Fruit fly (Drosophila melanogaster): ENCODE results near the gene CG31775.
"Not testable (repeated sequence)": the region's sequence is repeated elsewhere in the genome, so short reads cannot be mapped to it uniquely, and the experiment has no call there.

The CG31775 gene

dm6 chr2L:14746068-14746467 is 8.5 kb upstream of the CG31775 start:
- no peak for TF ChIP-seq CG8159 (tag; optimal IDR thresholded peaks at IDR 0.05)
- TF ChIP-seq Snoo (tag; optimal IDR thresholded peaks at IDR 0.05): no peak
- TF ChIP-seq fd96Ca (GFP tag; IDR thresholded peaks at IDR 0.05): no peak
- TF ChIP-seq CG14655 (GFP tag; optimal IDR thresholded peaks at IDR 0.05): no peak
- no peak for TF ChIP-seq CG15710 (tag; optimal IDR thresholded peaks at IDR 0.05)
- TF ChIP-seq CG9948 (tag; optimal IDR thresholded peaks at IDR 0.05): no peak
- TF ChIP-seq CG4496 (GFP tag; IDR thresholded peaks at IDR 0.05): no peak
- TF ChIP-seq CG32121 (GFP tag; IDR thresholded peaks at IDR 0.05): no peak
- TF ChIP-seq CG10348 (GFP tag; IDR thresholded peaks at IDR 0.05): no peak
- no peak for TF ChIP-seq CG17806 (tag; optimal IDR thresholded peaks at IDR 0.05)
- TF ChIP-seq Pif1A (GFP tag; optimal IDR thresholded peaks at IDR 0.05): no peak
- TF ChIP-seq EcR (GFP tag; optimal IDR thresholded peaks at IDR 0.05): no peak

- TF ChIP-seq fd96Ca (GFP tag; IDR thresholded peaks at IDR 0.05): no peak
- no peak for TF ChIP-seq CG8301 (tag; optimal IDR thresholded peaks at IDR 0.05)
- no peak for TF ChIP-seq Pif1A (GFP tag; optimal IDR thresholded peaks at IDR 0.05)
- TF ChIP-seq CG4496 (GFP tag; IDR thresholded peaks at IDR 0.05): no peak
These were observed 7.5 kb upstream of the CG31775 start, which contains the start of gene CG42587 for dm6 chr2L:14745068-14745467. CG42587 (minus strand) TSS chr2L:14745210.

- TF ChIP-seq CG15710 (tag; optimal IDR thresholded peaks at IDR 0.05) (no peak), Ets98B (GFP tag; IDR thresholded peaks at IDR 0.05) (no peak), D1 (tag; optimal IDR thresholded peaks at IDR 0.05) (no peak), rn (GFP tag; IDR thresholded peaks at IDR 0.05) (no peak), EcR (GFP tag; optimal IDR thresholded peaks at IDR 0.05) (no peak), CG32121 (GFP tag; IDR thresholded peaks at IDR 0.05) (no peak), Snoo (tag; optimal IDR thresholded peaks at IDR 0.05) (no peak), CG8159 (tag; optimal IDR thresholded peaks at IDR 0.05) (no peak), CG8301 (tag; optimal IDR thresholded peaks at IDR 0.05) (no peak), Pif1B (GFP tag; optimal IDR thresholded peaks at IDR 0.05) (no peak), CG17806 (tag; optimal IDR thresholded peaks at IDR 0.05) (no peak), gl (tag; optimal IDR thresholded peaks at IDR 0.05) (no peak), CG14655 (GFP tag; optimal IDR thresholded peaks at IDR 0.05) (no peak), Pif1A (GFP tag; optimal IDR thresholded peaks at IDR 0.05) (no peak), CG34367 (tag; optimal IDR thresholded peaks at IDR 0.05) (no peak), CG9948 (tag; optimal IDR thresholded peaks at IDR 0.05) (no peak), CG13204 (GFP tag; optimal IDR thresholded peaks at IDR 0.05) (no peak), CG4496 (GFP tag; IDR thresholded peaks at IDR 0.05) (no peak), CG12605 (GFP tag; IDR thresholded peaks at IDR 0.05) (no peak), CG10348 (GFP tag; IDR thresholded peaks at IDR 0.05) (no peak)
These were observed 6.6 kb upstream of the CG31775 start, which contains the start of gene CG42681 for dm6 chr2L:14744121-14744520. CG42681 (plus strand) TSS chr2L:14744421.

dm6 chr2L:14743337-14743736 is 5.8 kb upstream of the CG31775 start:
- TF ChIP-seq rn (GFP tag; IDR thresholded peaks at IDR 0.05) (no peak), Pif1A (GFP tag; optimal IDR thresholded peaks at IDR 0.05) (no peak), CG10348 (GFP tag; IDR thresholded peaks at IDR 0.05) (no peak), Ets98B (GFP tag; IDR thresholded peaks at IDR 0.05) (no peak), CG8301 (tag; optimal IDR thresholded peaks at IDR 0.05) (no peak), CG4496 (GFP tag; IDR thresholded peaks at IDR 0.05) (no peak), gl (tag; optimal IDR thresholded peaks at IDR 0.05) (no peak), CG17806 (tag; optimal IDR thresholded peaks at IDR 0.05) (no peak), EcR (GFP tag; optimal IDR thresholded peaks at IDR 0.05) (no peak), CG13204 (GFP tag; optimal IDR thresholded peaks at IDR 0.05) (no peak), CG32121 (GFP tag; IDR thresholded peaks at IDR 0.05) (no peak), Pif1B (GFP tag; optimal IDR thresholded peaks at IDR 0.05) (no peak), fd96Ca (GFP tag; IDR thresholded peaks at IDR 0.05) (no peak)

dm6 chr2L:14742893-14743292 is 5.3 kb upstream of the CG31775 start, which contains the start of gene CG34166:
CG34166 (plus strand) TSS chr2L:14743193.
- TF ChIP-seq CG12605 (GFP tag; IDR thresholded peaks at IDR 0.05); gl (tag; optimal IDR thresholded peaks at IDR 0.05); D1 (tag; optimal IDR thresholded peaks at IDR 0.05): not testable (repeated sequence)

- TF ChIP-seq gl (tag; optimal IDR thresholded peaks at IDR 0.05); Ets98B (GFP tag; IDR thresholded peaks at IDR 0.05); Snoo (tag; optimal IDR thresholded peaks at IDR 0.05): not testable (repeated sequence)
These were observed 4.2 kb upstream of the CG31775 start, which contains the start of gene CG42586 for dm6 chr2L:14741740-14742139. CG42586 (minus strand) TSS chr2L:14741840.

- not testable (repeated sequence) for TF ChIP-seq CG10348, rn, Ets98B (GFP tag; IDR thresholded peaks at IDR 0.05)
These were observed 2.0 kb upstream of the CG31775 start, which contains the start of gene CG42585 for dm6 chr2L:14739614-14740013. CG42585 (plus strand) TSS chr2L:14739914.

Data from whole organism, pupa.